Fruit fly (Drosophila melanogaster) whole organism, pupa: ENCODE results near the gene CG43880.

Source experiments
- CG8159 ChIP-seq: fragments of 200-800 bp; sonication (Bioruptor generic); optimal IDR thresholded peaks from 3 replicates; lab custom pipeline; 2018; ENCODE audit warnings: missing biosample characterization, mild to moderate bottlenecking, missing genetic modification characterization, moderate library complexity
- CG9948 ChIP-seq: fragments of 200-800 bp; sonication (Bioruptor generic); optimal IDR thresholded peaks from 2 replicates; lab custom pipeline; 2018; ENCODE audit warnings: missing biosample characterization, mild to moderate bottlenecking, missing genetic modification characterization, moderate library complexity
- Snoo ChIP-seq: fragments of 200-800 bp; sonication (Bioruptor generic); optimal IDR thresholded peaks from 3 replicates; lab custom pipeline; 2017; ENCODE audit warnings: missing biosample characterization, mild to moderate bottlenecking, missing genetic modification characterization, inconsistent platforms
- gl ChIP-seq: fragments of 200-800 bp; sonication (Bioruptor generic); optimal IDR thresholded peaks from 2 replicates; lab custom pipeline; 2018; ENCODE audit warnings: missing biosample characterization, mild to moderate bottlenecking, missing genetic modification characterization

DNA sequence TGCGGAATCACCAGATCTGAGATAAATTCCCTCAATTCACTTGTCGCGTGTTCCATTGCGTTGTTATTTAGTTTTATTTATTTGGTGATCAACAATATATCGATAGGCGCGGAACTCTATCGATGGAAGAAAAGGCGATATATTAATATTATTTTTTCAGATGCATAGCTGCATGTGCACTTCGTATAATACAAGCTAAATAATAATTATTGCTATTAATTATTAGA lies 32.3 kb upstream of the CG43880 start, which contains the start of gene Pop4:
- TF ChIP-seq Snoo (no peak), CG8159 (no peak), gl (no peak), CG9948 (tag; lab: Kevin White, UChicago) (no peak)
